Worm (Caenorhabditis elegans): Measurements from ENCODE around the gene ech-3.

DNA sequence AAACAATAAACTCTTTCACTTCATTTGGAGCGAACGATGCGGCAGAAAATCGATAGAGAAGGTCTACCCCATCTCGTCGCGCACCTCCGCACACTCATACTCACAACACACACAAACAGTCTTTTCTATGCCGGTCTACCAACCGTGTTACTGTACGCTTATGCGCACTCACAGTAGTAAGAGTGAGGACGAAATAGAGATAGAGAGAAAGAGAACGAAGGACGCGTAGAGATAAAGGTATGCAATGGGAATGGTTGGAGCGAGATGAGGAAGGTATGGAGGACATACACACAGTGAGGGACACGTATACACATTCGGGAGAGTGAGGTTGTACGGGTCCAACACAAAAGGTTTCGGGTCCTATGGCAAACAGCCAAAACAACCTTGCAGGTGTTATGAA, 43.2 kb upstream of the ech-3 start:
- TF ChIP-seq him-1 (tag; optimal IDR thresholded peaks at IDR 0.05) (no peak), dao-5 (tag; optimal IDR thresholded peaks at IDR 0.05) (no peak)

All from whole organism, L4/young adult.